Fruit fly (Drosophila melanogaster): ENCODE data around the gene hh.

The hh gene

dm6 chr3R:23126241-23127022 lies 15.3 kb downstream of the hh start, which contains the start of gene CG31365 (continued):
- TF ChIP-seq sna (GFP tag; IDR thresholded peaks at IDR 0.05; ENCODE audit: partially characterized antibody): 0 out of 2 replicates have a peak, but pooled peaks have one; percentile 24
- TF ChIP-seq eve (GFP tag; optimal IDR thresholded peaks at IDR 0.05): no peak
- TF ChIP-seq Med (GFP tag): peak; percentile 73
- no peak for TF ChIP-seq Nf-YB (GFP tag; optimal IDR thresholded peaks at IDR 0.05)
- peak; percentile 41; the same call in 1 of the 3 replicates for TF ChIP-seq CG34224 (GFP tag; IDR thresholded peaks at IDR 0.05; ENCODE audit: partially characterized antibody)
- TF ChIP-seq CG11696 (GFP tag; IDR thresholded peaks at IDR 0.05): no peak
- no peak for TF ChIP-seq phol (tag; optimal IDR thresholded peaks at IDR 0.05)
- TF ChIP-seq CTCF (GFP tag; optimal IDR thresholded peaks at IDR 0.05): peak; percentile 3
- peak; percentile 72 for TF ChIP-seq gfzf (GFP tag; optimal IDR thresholded peaks at IDR 0.05)
- no peak for TF ChIP-seq CG17568 (GFP tag; optimal IDR thresholded peaks at IDR 0.05)
- peak; percentile 8 for TF ChIP-seq nmo (GFP tag; optimal IDR thresholded peaks at IDR 0.05)
- no peak for TF ChIP-seq CG12942 (GFP tag; optimal IDR thresholded peaks at IDR 0.05)
- TF ChIP-seq CG8388 (GFP tag; optimal IDR thresholded peaks at IDR 0.05): peak; percentile 33
- no peak for TF ChIP-seq CG3838 (GFP tag; optimal IDR thresholded peaks at IDR 0.05)
- TF ChIP-seq Dll (GFP tag; IDR thresholded peaks at IDR 0.05; ENCODE audit: partially characterized antibody): peak; percentile 15; the same call in 1 of the 4 replicates
- peak; percentile 31 for TF ChIP-seq HmgZ (tag; optimal IDR thresholded peaks at IDR 0.05)
- TF ChIP-seq stwl (tag; optimal IDR thresholded peaks at IDR 0.05): peak; percentile 63
- TF ChIP-seq gsb-n (tag; optimal IDR thresholded peaks at IDR 0.05): no peak
- TF ChIP-seq CG33557 (GFP tag; optimal IDR thresholded peaks at IDR 0.05): peak; percentile 6
- no peak for TF ChIP-seq CG8089 (GFP tag; optimal IDR thresholded peaks at IDR 0.05)
- TF ChIP-seq CG10267 (tag; optimal IDR thresholded peaks at IDR 0.05): no peak
- TF ChIP-seq Opbp (GFP tag; IDR thresholded peaks at IDR 0.05; ENCODE audit: partially characterized antibody): peak; percentile 24; the same call in 1 of the 3 replicates
- peak; percentile 41 for TF ChIP-seq CG12659 (GFP tag; optimal IDR thresholded peaks at IDR 0.05)
- TF ChIP-seq CG10321 (GFP tag; IDR thresholded peaks at IDR 0.05): peak; percentile 11; the same call in 1 of the 2 replicates
- peak; percentile 68 for TF ChIP-seq CG9437 (GFP tag; optimal IDR thresholded peaks at IDR 0.05)
- TF ChIP-seq Pdp1 (GFP tag; optimal IDR thresholded peaks at IDR 0.05): peak in 1 of 2 experiments; percentile 11
- TF ChIP-seq CG1603 (tag; optimal IDR thresholded peaks at IDR 0.05): peak; percentile 40
- peak; percentile 48 for TF ChIP-seq trem (tag; optimal IDR thresholded peaks at IDR 0.05)
- TF ChIP-seq CG8924 (tag; optimal IDR thresholded peaks at IDR 0.05): peak; percentile 13

DNA sequence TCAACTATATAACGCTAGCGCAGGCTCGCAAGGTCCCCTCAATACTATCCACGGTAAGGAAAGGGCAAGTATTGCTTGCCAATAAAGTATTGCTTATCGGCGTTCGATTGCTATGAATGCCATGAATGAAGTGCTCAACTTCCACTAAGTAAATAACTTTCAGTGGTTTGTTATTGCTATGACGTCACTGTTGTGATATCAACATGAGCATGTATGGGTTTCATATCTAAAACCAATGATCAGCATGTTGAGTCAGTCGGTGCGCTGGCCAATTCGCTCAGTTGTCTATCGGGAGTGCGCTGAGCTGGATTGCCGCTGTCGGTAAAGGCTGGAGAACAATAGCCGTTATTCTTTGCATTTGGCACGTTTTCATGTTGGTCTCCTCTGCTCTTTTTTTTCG lies 20.8 kb downstream of the hh start:
- TF ChIP-seq CG11560 (tag; IDR thresholded peaks at IDR 0.05): no peak
- no peak for TF ChIP-seq CG10565 (GFP tag; optimal IDR thresholded peaks at IDR 0.05)
- no peak for TF ChIP-seq crc (GFP tag; optimal IDR thresholded peaks at IDR 0.05)
- TF ChIP-seq run (tag; optimal IDR thresholded peaks at IDR 0.05): no peak
- no peak for TF ChIP-seq CG8765 (GFP tag; IDR thresholded peaks at IDR 0.05)
- TF ChIP-seq Hey (tag; optimal IDR thresholded peaks at IDR 0.05): no peak
- TF ChIP-seq Pdp1 (GFP tag; optimal IDR thresholded peaks at IDR 0.05): no peak
- no peak for TF ChIP-seq fd102C (GFP tag; optimal IDR thresholded peaks at IDR 0.05)
- TF ChIP-seq GATAe (GFP tag; conservative IDR thresholded peaks at IDR 0.05): no peak
- TF ChIP-seq HmgD (GFP tag; optimal IDR thresholded peaks at IDR 0.05): no peak
- no peak for TF ChIP-seq CG15269 (tag; optimal IDR thresholded peaks at IDR 0.05)
- TF ChIP-seq CG11085 (GFP tag; IDR thresholded peaks at IDR 0.05): no peak
- TF ChIP-seq slp2 (GFP tag; optimal IDR thresholded peaks at IDR 0.05): no peak
- TF ChIP-seq CrebB (tag; optimal IDR thresholded peaks at IDR 0.05): no peak
- TF ChIP-seq CG8290 (GFP tag; optimal IDR thresholded peaks at IDR 0.05): no peak
- TF ChIP-seq CG8290 (tag; optimal IDR thresholded peaks at IDR 0.05): no peak
- TF ChIP-seq Mad (GFP tag; optimal IDR thresholded peaks at IDR 0.05): no peak
- no peak for TF ChIP-seq CG4854 (GFP tag; optimal IDR thresholded peaks at IDR 0.05)
- TF ChIP-seq ERR (GFP tag; optimal IDR thresholded peaks at IDR 0.05): no peak
- TF ChIP-seq Oaz (GFP tag; IDR thresholded peaks at IDR 0.05): no peak
- TF ChIP-seq ttk (GFP tag; IDR thresholded peaks at IDR 0.05): no peak
- no peak for TF ChIP-seq CG12299 (tag; optimal IDR thresholded peaks at IDR 0.05)
- TF ChIP-seq CG7357 (GFP tag; IDR thresholded peaks at IDR 0.05): no peak

All from whole organism, embryonic.